Worm (Caenorhabditis elegans): ENCODE data around the gene mig-6.

Gene mig-6

DNA sequence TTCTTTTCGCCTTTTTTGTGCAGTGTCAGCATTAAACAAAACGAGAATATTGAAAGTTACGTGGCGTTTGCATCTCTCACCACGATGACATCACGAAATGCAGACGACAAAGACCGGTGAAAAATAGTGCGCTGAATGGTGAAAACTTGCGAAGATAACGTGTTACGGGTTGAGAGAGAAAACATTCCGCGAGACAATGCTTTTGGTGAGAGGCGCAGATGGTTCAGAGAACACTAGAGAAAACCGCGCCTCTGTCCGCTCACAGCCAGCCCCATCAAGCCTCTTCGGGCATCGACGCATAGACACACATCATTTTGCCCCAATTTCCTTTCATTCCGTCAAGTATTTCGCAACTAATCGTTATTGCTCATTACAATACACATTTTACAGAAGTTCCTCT is 27.6 kb downstream of the mig-6 start, which contains the start of the genes C37C3.9 and C37C3.18 (continued):
- TF ChIP-seq nhr-237 (tag; optimal IDR thresholded peaks at IDR 0.05) (peak; percentile 61), elt-3 (tag; optimal IDR thresholded peaks at IDR 0.05) (peak in 1 of 6 experiments; percentile 47), zip-4 (GFP tag; optimal IDR thresholded peaks at IDR 0.05) (peak; percentile 37), mep-1 (tag; optimal IDR thresholded peaks at IDR 0.05) (peak; percentile 78), aly-2 (tag; optimal IDR thresholded peaks at IDR 0.05) (peak; percentile 38), fkh-4 (tag; optimal IDR thresholded peaks at IDR 0.05; ENCODE audit: borderline replicate concordance) (no peak), nhr-47 (tag; optimal IDR thresholded peaks at IDR 0.05) (peak; percentile 85), vab-15 (tag; optimal IDR thresholded peaks at IDR 0.05) (no peak), jun-1 (tag; optimal IDR thresholded peaks at IDR 0.05) (peak; percentile 83), unc-98 (GFP tag; IDR thresholded peaks at IDR 0.05) (no peak), nhr-77 (tag; optimal IDR thresholded peaks at IDR 0.05) (peak; percentile 85), alr-1 (tag; optimal IDR thresholded peaks at IDR 0.05; ENCODE audit: borderline replicate concordance) (no peak), elt-2 (tag; optimal IDR thresholded peaks at IDR 0.05) (peak; percentile 58), irx-1 (tag; optimal IDR thresholded peaks at IDR 0.05) (peak; percentile 14), hpl-2 (GFP tag; optimal IDR thresholded peaks at IDR 0.05) (peak; percentile 84), fos-1 (tag; optimal IDR thresholded peaks at IDR 0.05) (peak; percentile 80), snpc-4 (tag; optimal IDR thresholded peaks at IDR 0.05) (peak; percentile 60), ama-1 (optimal IDR thresholded peaks at IDR 0.05) (no peak), C04F5.9 (tag; optimal IDR thresholded peaks at IDR 0.05) (no peak), ces-1 (GFP tag; optimal IDR thresholded peaks at IDR 0.05) (no peak), rnt-1 (tag; optimal IDR thresholded peaks at IDR 0.05) (peak; percentile 81), mab-9 (GFP tag; IDR thresholded peaks at IDR 0.05) (peak; percentile 27; the same call in 1 of the 2 replicates), ceh-8 (GFP tag; optimal IDR thresholded peaks at IDR 0.05) (peak; percentile 27), unc-30 (tag; optimal IDR thresholded peaks at IDR 0.05) (no peak), sox-4 (tag; optimal IDR thresholded peaks at IDR 0.05) (peak; percentile 3), ceh-82 (tag; optimal IDR thresholded peaks at IDR 0.05) (peak; percentile 72 to 82 (median 81)), nhr-11 (tag; optimal IDR thresholded peaks at IDR 0.05) (peak; percentile 51), xbp-1 (tag; optimal IDR thresholded peaks at IDR 0.05) (peak; percentile 85), mef-2 (tag; optimal IDR thresholded peaks at IDR 0.05) (no peak), lsy-2 (tag; optimal IDR thresholded peaks at IDR 0.05) (peak; percentile 72 to 88), lir-3 (tag; optimal IDR thresholded peaks at IDR 0.05; ENCODE audit: poor library complexity) (no peak), C16A3.4 (tag; optimal IDR thresholded peaks at IDR 0.05) (peak; percentile 82), fkh-10 (GFP tag; optimal IDR thresholded peaks at IDR 0.05) (no peak), nhr-28 (tag; optimal IDR thresholded peaks at IDR 0.05) (no peak), efl-1 (optimal IDR thresholded peaks at IDR 0.05) (peak; percentile 85 to 97), efl-1 (GFP tag; optimal IDR thresholded peaks at IDR 0.05 in 1 of 2) (peak; percentile 54 to 90), ztf-4 (tag; optimal IDR thresholded peaks at IDR 0.05) (peak; percentile 39), nhr-20 (tag; optimal IDR thresholded peaks at IDR 0.05) (peak; percentile 80), fkh-8 (tag; optimal IDR thresholded peaks at IDR 0.05) (peak; percentile 87), lin-13 (GFP tag; optimal IDR thresholded peaks at IDR 0.05) (peak; percentile 76), unc-130 (tag; optimal IDR thresholded peaks at IDR 0.05) (peak; percentile 51), blmp-1 (tag; optimal IDR thresholded peaks at IDR 0.05) (peak; percentile 77), sup-37 (GFP tag; optimal IDR thresholded peaks at IDR 0.05) (peak; percentile 22), swsn-7 (tag; optimal IDR thresholded peaks at IDR 0.05) (peak; percentile 81)

- TF ChIP-seq nhr-77 (tag; optimal IDR thresholded peaks at IDR 0.05) (no peak), ztf-11 (tag; optimal IDR thresholded peaks at IDR 0.05) (no peak), nhr-85 (tag) (peak; percentile 39), lin-35 (GFP tag; optimal IDR thresholded peaks at IDR 0.05) (peak in 1 of 2 experiments; percentile 38), pax-3 (tag; optimal IDR thresholded peaks at IDR 0.05) (no peak), sptf-1 (tag; optimal IDR thresholded peaks at IDR 0.05) (no peak), dpl-1 (GFP tag; optimal IDR thresholded peaks at IDR 0.05) (no peak), aha-1 (tag; optimal IDR thresholded peaks at IDR 0.05) (no peak), nhr-47 (tag; optimal IDR thresholded peaks at IDR 0.05) (no peak)
Observed at ce11 chrV:7855382-7855994, 28.5 kb downstream of the mig-6 start, which contains the start of gene C37C3.2. C37C3.2 (plus strand) TSS chrV:7855944.
